Fruit fly (Drosophila melanogaster): ENCODE measurements around the gene Upf1.

Gene Upf1

DNA sequence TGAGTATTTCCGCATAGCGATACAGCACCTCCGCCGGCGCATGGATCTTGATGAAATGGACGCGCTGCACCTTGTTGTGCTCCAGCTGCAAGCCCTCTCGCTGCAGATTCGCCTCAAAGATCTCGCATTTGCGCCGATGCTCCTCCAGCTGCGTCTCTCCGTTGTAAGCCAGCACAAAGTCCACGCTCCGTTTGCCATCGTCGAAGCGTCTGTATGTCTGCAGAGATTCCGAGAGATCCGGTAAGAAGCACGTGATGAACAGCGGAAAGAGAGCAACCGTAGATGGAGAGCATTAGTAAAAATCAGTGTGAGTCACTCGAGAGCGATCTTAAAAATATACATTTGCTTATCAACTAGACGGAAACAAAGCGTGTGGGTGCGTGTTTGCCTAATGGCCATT is 23.5 kb downstream of the Upf1 start:
- peak; percentile 5 for TF ChIP-seq CG6276 (GFP tag; optimal IDR thresholded peaks at IDR 0.05)
- no peak for TF ChIP-seq Ets21C (GFP tag; optimal IDR thresholded peaks at IDR 0.05)
- TF ChIP-seq CG10669 (GFP tag; optimal IDR thresholded peaks at IDR 0.05), result no peak
- peak; percentile 44 to 58 for TF ChIP-seq ss (GFP tag; optimal IDR thresholded peaks at IDR 0.05)
- TF ChIP-seq Smox (GFP tag; optimal IDR thresholded peaks at IDR 0.05), result no peak
- TF ChIP-seq Met (GFP tag; optimal IDR thresholded peaks at IDR 0.05), result no peak
- TF ChIP-seq CG6808 (GFP tag; optimal IDR thresholded peaks at IDR 0.05), result peak; percentile 44

DNA sequence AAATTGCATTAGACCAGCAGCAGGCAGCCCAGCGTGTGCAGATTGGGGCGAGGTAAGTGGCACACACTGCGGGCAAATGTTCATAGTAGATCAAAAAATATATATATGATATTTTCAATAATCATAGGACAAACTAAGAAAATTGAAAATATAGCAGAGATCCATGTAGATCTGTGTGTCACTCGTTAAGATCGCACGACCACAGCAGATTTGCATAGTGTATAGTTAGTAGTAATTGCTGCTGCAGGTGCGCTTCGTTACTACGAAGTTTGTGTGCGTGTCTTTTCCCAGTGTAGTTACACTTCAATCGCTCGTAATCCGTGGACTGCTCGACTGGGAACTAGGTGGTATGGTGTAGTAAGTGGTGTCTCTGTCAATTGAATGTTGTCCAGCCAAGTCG is 28.0 kb downstream of the Upf1 start, which contains the start of gene CG10352:
Gene CG10352, minus strand, starts transcription at position 4 of the 400 bp plus-strand sequence.
- TF ChIP-seq CG8119 (GFP tag; IDR thresholded peaks at IDR 0.05) (peak; percentile 45), net (GFP tag; optimal IDR thresholded peaks at IDR 0.05) (no peak), Ets96B (tag; optimal IDR thresholded peaks at IDR 0.05) (no peak), fd85E (GFP tag; optimal IDR thresholded peaks at IDR 0.05) (no peak), eg (GFP tag; IDR thresholded peaks at IDR 0.05) (no peak), Eip78C (GFP tag) (peak; percentile 18), fkh (GFP tag; optimal IDR thresholded peaks at IDR 0.05) (no peak), Gug (GFP tag; IDR thresholded peaks at IDR 0.05) (peak; percentile 16; the same call in 1 of the 2 replicates), CG6163 (GFP tag; IDR thresholded peaks at IDR 0.05) (0 out of 3 replicates have a peak, but pooled peaks have one; percentile 42), Hr4 (GFP tag; optimal IDR thresholded peaks at IDR 0.05) (peak; percentile 12), CG15336 (GFP tag; IDR thresholded peaks at IDR 0.05) (peak; percentile 57)

DNA sequence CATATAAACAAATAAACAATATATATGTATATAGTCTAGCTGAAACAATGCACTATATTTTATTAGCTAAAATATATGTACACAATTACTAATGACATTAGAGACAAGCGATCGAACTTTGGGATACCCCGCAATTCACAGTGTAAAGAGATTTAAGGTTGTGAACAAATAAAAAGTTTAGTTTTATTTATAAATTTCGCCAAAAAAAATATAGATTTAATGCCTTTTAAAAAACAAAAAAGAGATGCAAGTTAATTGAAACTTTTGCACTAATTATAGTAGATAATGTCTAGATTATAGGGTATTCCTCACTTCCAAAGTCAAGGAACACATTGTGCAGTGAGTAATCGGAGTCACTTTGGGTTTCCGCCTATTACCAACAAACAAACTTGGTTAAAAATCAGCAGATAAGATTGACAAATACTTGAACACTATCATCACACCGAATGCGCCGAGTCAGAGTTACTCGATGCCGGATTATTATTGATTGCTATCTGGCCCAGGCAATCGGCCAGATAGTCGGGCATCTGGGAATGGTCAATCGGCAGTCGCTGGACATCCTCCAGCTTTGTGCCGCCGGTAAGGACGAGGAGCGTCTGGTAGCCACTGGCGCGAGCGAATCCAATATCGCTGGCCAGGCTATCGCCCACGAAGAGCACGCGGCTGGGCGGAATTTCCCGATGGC is 29.9 kb downstream of the Upf1 start:
- TF ChIP-seq Eip78C (GFP tag), result peak; percentile 34
- no peak for TF ChIP-seq Hr38 (GFP tag; optimal IDR thresholded peaks at IDR 0.05)

DNA sequence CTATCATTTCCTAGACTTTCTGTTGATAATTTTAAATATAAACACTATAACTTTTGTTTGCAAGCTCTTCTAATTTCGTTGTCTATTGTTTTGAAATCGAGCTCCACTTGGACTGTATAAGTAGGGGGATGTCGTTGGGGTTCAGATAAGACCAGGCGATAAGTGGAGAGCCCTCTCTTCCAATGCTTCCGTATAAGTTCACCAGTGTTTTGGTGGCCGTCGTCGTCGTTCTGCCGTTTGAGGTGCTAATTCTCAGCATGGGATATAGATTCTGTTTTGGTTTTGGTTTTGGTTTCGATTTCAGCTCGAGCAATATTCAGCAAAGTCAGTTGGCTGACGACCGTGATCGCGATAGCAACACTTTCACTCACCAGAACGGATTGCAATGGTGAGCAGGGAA is 32.1 kb downstream of the Upf1 start, which contains the start of gene CG15739:
Gene CG15739, plus strand, starts transcription at position 204 of the 400 bp plus-strand sequence.
- no peak for TF ChIP-seq CG8632 (GFP tag; optimal IDR thresholded peaks at IDR 0.05)
- no peak for TF ChIP-seq CG15336 (GFP tag; IDR thresholded peaks at IDR 0.05)
- no peak for TF ChIP-seq ss (GFP tag; optimal IDR thresholded peaks at IDR 0.05)
- TF ChIP-seq fd85E (GFP tag; optimal IDR thresholded peaks at IDR 0.05), result no peak
- no peak for TF ChIP-seq fd59A (GFP tag; optimal IDR thresholded peaks at IDR 0.05)
- TF ChIP-seq CG6808 (GFP tag; optimal IDR thresholded peaks at IDR 0.05), result no peak
- TF ChIP-seq Ets96B (tag; optimal IDR thresholded peaks at IDR 0.05), result no peak
- TF ChIP-seq CG6792 (GFP tag; optimal IDR thresholded peaks at IDR 0.05), result no peak
- no peak for TF ChIP-seq CG8119 (GFP tag; IDR thresholded peaks at IDR 0.05)
- no peak for TF ChIP-seq vri (GFP tag; optimal IDR thresholded peaks at IDR 0.05)
- TF ChIP-seq net (GFP tag; optimal IDR thresholded peaks at IDR 0.05), result no peak
- TF ChIP-seq esn (GFP tag; optimal IDR thresholded peaks at IDR 0.05), result no peak
- TF ChIP-seq svp (GFP tag), result no peak
- TF ChIP-seq CG7368 (GFP tag; optimal IDR thresholded peaks at IDR 0.05), result no peak
- TF ChIP-seq Hr39 (GFP tag; optimal IDR thresholded peaks at IDR 0.05), result no peak

DNA sequence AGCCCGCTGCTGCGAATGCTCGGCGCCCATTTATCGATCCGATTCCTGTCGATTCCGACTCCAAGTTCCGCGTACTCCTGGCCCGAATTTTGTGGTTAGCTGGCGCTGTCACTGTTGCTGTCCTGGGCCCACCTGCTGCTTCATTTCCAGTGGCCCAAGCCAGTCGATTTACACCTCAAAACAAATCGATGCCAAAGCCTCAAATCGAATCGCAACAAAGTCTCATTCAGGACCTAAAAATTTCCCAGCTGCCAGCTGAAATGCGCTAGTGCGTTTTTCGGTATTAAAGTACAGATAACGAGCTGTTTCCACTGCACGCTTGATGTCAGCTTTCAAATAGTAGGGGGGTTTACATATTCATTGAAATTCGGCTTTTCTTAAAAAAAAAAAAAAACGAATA is 32.7 kb downstream of the Upf1 start, which contains the start of gene BORCS5:
Gene BORCS5, minus strand, starts transcription at position 263 of the 400 bp plus-strand sequence.
- TF ChIP-seq Eip93F (GFP tag; optimal IDR thresholded peaks at IDR 0.05) (no peak), Met (GFP tag; optimal IDR thresholded peaks at IDR 0.05) (no peak), dsx (GFP tag; optimal IDR thresholded peaks at IDR 0.05; ENCODE audit: poor library complexity, severe bottlenecking) (peak; percentile 97), CG15336 (GFP tag; IDR thresholded peaks at IDR 0.05) (0 out of 2 replicates have a peak, but pooled peaks have one; percentile 7)

DNA sequence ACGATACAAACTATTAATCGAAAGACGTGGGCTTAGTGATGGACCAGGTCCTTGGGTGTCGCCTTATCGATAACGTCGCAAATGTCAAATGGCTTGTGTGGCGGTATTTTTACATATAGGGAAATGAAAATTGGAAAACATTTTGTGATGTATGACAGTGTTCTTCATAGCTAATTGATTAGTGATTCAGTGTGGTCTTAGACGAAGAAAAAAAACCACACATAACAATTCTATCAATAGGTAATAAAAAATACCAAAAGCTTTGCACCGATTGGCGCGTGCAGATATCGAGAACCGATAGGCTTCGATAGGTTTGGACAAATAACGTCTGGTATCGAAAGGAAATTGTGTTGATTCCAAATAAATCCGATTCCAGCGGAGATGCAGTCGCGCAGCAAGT is 36.3 kb downstream of the Upf1 start, which contains the start of the genes Nrd1 and CG1847:
Gene Nrd1, minus strand, starts transcription at position 28 of the 400 bp plus-strand sequence.
Gene CG1847, plus strand, starts transcription at position 305 of the 400 bp plus-strand sequence.
- TF ChIP-seq CG6854 (GFP tag; optimal IDR thresholded peaks at IDR 0.05), result no peak
- no peak for TF ChIP-seq CG16779 (tag; optimal IDR thresholded peaks at IDR 0.05)
- TF ChIP-seq CG10631 (GFP tag; optimal IDR thresholded peaks at IDR 0.05), result no peak
- no peak for TF ChIP-seq CG9139 (GFP tag; optimal IDR thresholded peaks at IDR 0.05)
- no peak for TF ChIP-seq CG8632 (GFP tag; optimal IDR thresholded peaks at IDR 0.05)
- no peak for TF ChIP-seq Eip78C (GFP tag)
- TF ChIP-seq lz (GFP tag; optimal IDR thresholded peaks at IDR 0.05), result no peak
- no peak for TF ChIP-seq Eip93F (GFP tag; optimal IDR thresholded peaks at IDR 0.05)
- TF ChIP-seq Sox102F (GFP tag; optimal IDR thresholded peaks at IDR 0.05), result no peak
- no peak for TF ChIP-seq Smox (GFP tag; optimal IDR thresholded peaks at IDR 0.05)
- TF ChIP-seq CG11762 (GFP tag; optimal IDR thresholded peaks at IDR 0.05; ENCODE audit: insufficient read depth), result no peak
- no peak for TF ChIP-seq vri (GFP tag; optimal IDR thresholded peaks at IDR 0.05)
- no peak for TF ChIP-seq Met (GFP tag; optimal IDR thresholded peaks at IDR 0.05)
- no peak for TF ChIP-seq Ets96B (tag; optimal IDR thresholded peaks at IDR 0.05)
- TF ChIP-seq Sox15 (GFP tag; optimal IDR thresholded peaks at IDR 0.05), result no peak
- TF ChIP-seq dac (GFP tag; optimal IDR thresholded peaks at IDR 0.05), result no peak
